Worm (Caenorhabditis elegans) whole organism, mixed stage, embryonic: Measurements from ENCODE around the gene K12H4.2.

Experiments
- blmp-1 ChIP-seq: fragments of 150-350 bp; optimal IDR thresholded peaks from 2 replicates; lab custom pipeline; 2014; ENCODE audit warnings: missing biosample characterization, missing genetic modification characterization
- drap-1 ChIP-seq: fragments of 200-800 bp; sonication (Bioruptor generic); optimal IDR thresholded peaks from 3 replicates; lab custom pipeline; 2018; ENCODE audit warnings: mild to moderate bottlenecking, missing genetic modification characterization, missing compliant biosample characterization
- elt-3 ChIP-seq: fragments of 150-350 bp; optimal IDR thresholded peaks from 2 replicates; lab custom pipeline; 2014; ENCODE audit warnings: missing biosample characterization, missing genetic modification characterization
- flh-1 ChIP-seq: fragments of 200-800 bp; sonication (Bioruptor generic); optimal IDR thresholded peaks from 2 replicates; lab custom pipeline; 2018; ENCODE audit warnings: mild to moderate bottlenecking, missing genetic modification characterization, moderate library complexity, missing compliant biosample characterization
- nhr-12 ChIP-seq: fragments of 150-350 bp; optimal IDR thresholded peaks from 2 replicates; lab custom pipeline; 2014; ENCODE audit warnings: missing biosample characterization, missing genetic modification characterization
- nhr-28 ChIP-seq: fragments of 150-350 bp; optimal IDR thresholded peaks from 2 replicates; lab custom pipeline; 2014; ENCODE audit warnings: missing biosample characterization, missing genetic modification characterization
- nhr-76 ChIP-seq: sonication (generic microtip); optimal IDR thresholded peaks from 2 replicates; lab custom pipeline; 2017; ENCODE audit warnings: missing biosample characterization, missing genetic modification characterization
- snpc-4 ChIP-seq: fragments of 150-350 bp; optimal IDR thresholded peaks from 2 replicates; lab custom pipeline; 2014; ENCODE audit warnings: missing biosample characterization, missing genetic modification characterization
- unc-39 ChIP-seq: fragments of 150-350 bp; optimal IDR thresholded peaks from 2 replicates; lab custom pipeline; 2014; ENCODE audit warnings: missing biosample characterization, missing genetic modification characterization

- TF ChIP-seq elt-3 (tag; lab: Kevin White, UChicago) (no peak), unc-39 (tag; lab: Kevin White, UChicago) (no peak), nhr-28 (tag; lab: Kevin White, UChicago) (no peak), nhr-12 (tag; lab: Kevin White, UChicago) (no peak), snpc-4 (tag; lab: Kevin White, UChicago) (no peak), flh-1 (GFP tag; lab: Kevin White, UChicago) (no peak), nhr-76 (no peak), drap-1 (no peak), blmp-1 (tag; lab: Kevin White, UChicago) (no peak)
Observed at ce11 chrIII:8017053-8017452, 30.5 kb upstream of the K12H4.2 start.
